Fruit fly (Drosophila melanogaster): ENCODE measurements around the gene Pi3K92E.

Gene Pi3K92E

DNA sequence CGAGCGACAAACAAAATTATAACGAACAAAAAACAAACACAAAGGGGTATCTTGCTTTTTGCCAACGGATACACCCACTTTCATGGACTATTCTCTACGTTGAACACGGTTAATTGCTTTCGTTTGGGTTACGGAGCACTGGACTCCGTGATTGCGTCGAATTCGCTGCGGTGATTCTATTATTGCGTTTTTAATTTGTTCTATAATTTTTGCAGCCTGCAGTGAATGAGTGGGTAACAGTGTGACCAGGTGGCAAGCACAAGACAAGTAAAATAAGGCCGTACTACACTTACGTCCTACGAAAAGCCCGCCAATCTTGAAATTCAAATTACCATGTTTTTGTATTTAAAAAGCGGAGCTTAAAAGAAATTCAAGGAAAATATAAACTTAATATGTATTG, 49.0 kb downstream of the Pi3K92E start, which contains the start of gene CG16953 (continued):
- TF ChIP-seq CG7745 (tag; optimal IDR thresholded peaks at IDR 0.05) (peak; percentile 6), Sry-δ (GFP tag; optimal IDR thresholded peaks at IDR 0.05) (peak; percentile 21), D19B (GFP tag; optimal IDR thresholded peaks at IDR 0.05) (no peak), pum (GFP tag; optimal IDR thresholded peaks at IDR 0.05) (no peak), CG12071 (GFP tag; optimal IDR thresholded peaks at IDR 0.05) (no peak), CG33557 (GFP tag; optimal IDR thresholded peaks at IDR 0.05) (no peak), bbx (GFP tag; IDR thresholded peaks at IDR 0.05; ENCODE audit: partially characterized antibody) (peak; percentile 32; the same call in 1 of the 2 replicates), CG11085 (GFP tag; IDR thresholded peaks at IDR 0.05) (no peak), mam (GFP tag; optimal IDR thresholded peaks at IDR 0.05) (no peak), CG18011 (GFP tag; optimal IDR thresholded peaks at IDR 0.05) (no peak), Antp (GFP tag; optimal IDR thresholded peaks at IDR 0.05) (no peak), Fer1 (GFP tag; optimal IDR thresholded peaks at IDR 0.05) (peak; percentile 4), pho (GFP tag; optimal IDR thresholded peaks at IDR 0.05) (no peak), dm (GFP tag; optimal IDR thresholded peaks at IDR 0.05) (no peak), Hr39 (optimal IDR thresholded peaks at IDR 0.05) (no peak), caup (GFP tag; optimal IDR thresholded peaks at IDR 0.05; ENCODE audit: severe bottlenecking) (no peak), slbo (GFP tag; IDR thresholded peaks at IDR 0.05) (no peak), cg (GFP tag; optimal IDR thresholded peaks at IDR 0.05) (peak; percentile 2), jumu (GFP tag; optimal IDR thresholded peaks at IDR 0.05) (no peak), ind (GFP tag; optimal IDR thresholded peaks at IDR 0.05) (no peak), CG10147 (GFP tag; optimal IDR thresholded peaks at IDR 0.05) (no peak), YL-1 (GFP tag; optimal IDR thresholded peaks at IDR 0.05) (peak; percentile 54), CG32532 (GFP tag; IDR thresholded peaks at IDR 0.05) (no peak), GATAe (GFP tag; conservative IDR thresholded peaks at IDR 0.05) (no peak), Ets97D (GFP tag; optimal IDR thresholded peaks at IDR 0.05) (peak; percentile 38), CG15011 (GFP tag; optimal IDR thresholded peaks at IDR 0.05) (no peak), cad (GFP tag; optimal IDR thresholded peaks at IDR 0.05) (no peak), Dll (GFP tag; IDR thresholded peaks at IDR 0.05; ENCODE audit: partially characterized antibody) (no peak)

DNA sequence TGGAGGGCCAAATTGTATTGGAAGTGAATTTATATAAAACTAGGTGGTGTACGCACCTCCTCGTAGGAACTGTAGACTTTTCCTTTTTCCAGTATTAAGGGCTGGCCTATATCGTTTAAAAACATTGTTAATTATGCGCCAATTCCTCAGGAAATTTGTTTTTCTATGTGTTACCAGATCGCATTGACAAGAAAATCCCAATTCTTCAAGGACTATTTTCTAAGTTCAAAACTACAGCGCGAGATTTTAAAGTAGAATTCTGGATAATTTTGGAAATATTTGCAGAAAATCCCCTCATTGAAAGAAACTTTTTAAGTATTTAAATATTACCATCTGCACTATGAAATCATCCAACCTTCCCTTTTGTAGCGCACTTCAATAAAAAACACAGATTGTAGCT, 53.2 kb downstream of the Pi3K92E start, which contains the start of gene CG34008:
TSS of gene CG34008 (minus strand) at position 147 of the 400 bp plus-strand sequence.
- TF ChIP-seq CG11695 (GFP tag; IDR thresholded peaks at IDR 0.05), result no peak
- no peak for TF ChIP-seq zf30C (GFP tag; optimal IDR thresholded peaks at IDR 0.05)
- TF ChIP-seq nerfin-2 (GFP tag; IDR thresholded peaks at IDR 0.05; ENCODE audit: partially characterized antibody), result no peak
- TF ChIP-seq E2f2 (GFP tag; IDR thresholded peaks at IDR 0.05), result peak; percentile 67; the same call in 1 of the 2 replicates
- TF ChIP-seq Dp (GFP tag; optimal IDR thresholded peaks at IDR 0.05), result peak; percentile 54
- no peak for TF ChIP-seq pita (GFP tag; optimal IDR thresholded peaks at IDR 0.05)
- peak; percentile 58 for TF ChIP-seq gfzf (GFP tag; optimal IDR thresholded peaks at IDR 0.05)
- no peak for TF ChIP-seq CG30403 (GFP tag; optimal IDR thresholded peaks at IDR 0.05)

DNA sequence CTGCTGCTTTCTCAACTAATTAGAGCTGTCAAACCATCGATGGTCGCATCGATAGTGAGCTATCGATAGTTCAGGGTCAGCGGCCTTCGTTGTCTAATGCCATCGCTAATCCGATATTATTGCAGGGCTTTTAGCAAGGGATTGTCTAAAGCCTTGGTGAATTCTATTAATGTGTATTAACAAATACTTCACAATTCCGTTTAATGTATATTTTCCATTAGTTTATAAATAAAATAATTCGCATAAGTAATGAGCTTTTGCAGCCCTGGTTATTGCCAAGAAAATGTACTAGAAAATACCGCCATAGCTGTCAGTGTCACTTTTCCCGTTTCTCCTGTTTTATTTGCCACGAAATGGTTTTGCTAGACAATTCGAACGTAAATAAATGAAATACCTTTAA, 54.7 kb downstream of the Pi3K92E start, which contains the start of the genes EloB and Srp14:
TSS of gene EloB (minus strand) at position 35 of the 400 bp plus-strand sequence.
TSS of gene Srp14 (plus strand) at position 300 of the 400 bp plus-strand sequence.
- TF ChIP-seq sd (tag; optimal IDR thresholded peaks at IDR 0.05) (no peak), CG15073 (GFP tag; optimal IDR thresholded peaks at IDR 0.05) (no peak), CG6683 (GFP tag; optimal IDR thresholded peaks at IDR 0.05) (peak; percentile 45), Ravus (GFP tag; IDR thresholded peaks at IDR 0.05) (no peak), CG7271 (tag; optimal IDR thresholded peaks at IDR 0.05) (no peak), CG3065 (GFP tag; optimal IDR thresholded peaks at IDR 0.05) (peak; percentile 74), CG10274 (GFP tag; optimal IDR thresholded peaks at IDR 0.05) (no peak), bbx (GFP tag; IDR thresholded peaks at IDR 0.05; ENCODE audit: partially characterized antibody) (peak; percentile 96), pnt (GFP tag; optimal IDR thresholded peaks at IDR 0.05) (peak; percentile 57), sens-2 (GFP tag; IDR thresholded peaks at IDR 0.05) (no peak), mirr (GFP tag; optimal IDR thresholded peaks at IDR 0.05) (peak; percentile 51), bsh (GFP tag; optimal IDR thresholded peaks at IDR 0.05) (peak in 1 of 2 experiments; percentile 82), H15 (GFP tag; IDR thresholded peaks at IDR 0.05) (peak; percentile 72), en (GFP tag; optimal IDR thresholded peaks at IDR 0.05) (peak; percentile 31), Fer3 (tag; optimal IDR thresholded peaks at IDR 0.05) (peak; percentile 84), vnd (GFP tag; IDR thresholded peaks at IDR 0.05; ENCODE audit: partially characterized antibody) (peak; percentile 94)

Data from whole organism, embryonic.